Worm (Caenorhabditis elegans) whole organism, young adult: ENCODE measurements around the gene C16C8.10.
A peak's percentile ranks its signal among the peaks of the same experiment; 100 is the strongest.

Experiments
- B0019.2 ChIP-seq: fragments of 200-800 bp; sonication (Bioruptor generic); conservative IDR thresholded peaks from 2 replicates; pipeline ENCODE4 v1.3.6; 2022; ENCODE audit warnings: missing genetic modification reagents, missing genetic modification characterization, missing compliant biosample characterization
- B0035.1 ChIP-seq: sonication (generic microtip); optimal IDR thresholded peaks from 2 replicates; lab custom pipeline; 2016; ENCODE audit warnings: missing genetic modification characterization, mild to moderate bottlenecking, missing compliant biosample characterization, missing genotype, missing genetic modification reagents
- B0336.3 ChIP-seq: fragments of 200-800 bp; sonication (Bioruptor generic); IDR thresholded peaks from 2 replicates; pipeline ENCODE4 v1.3.6; 2022; ENCODE audit warnings: missing genetic modification characterization, missing compliant biosample characterization
- C06A6.2 ChIP-seq: fragments of 200-800 bp; sonication (Bioruptor generic); conservative IDR thresholded peaks from 2 replicates; pipeline ENCODE4 v1.3.6; 2022; ENCODE audit warnings: missing genetic modification characterization, missing compliant biosample characterization
- C17E4.6 ChIP-seq: fragments of 200-800 bp; sonication (Bioruptor generic); IDR thresholded peaks from 2 replicates; pipeline ENCODE4 v1.3.6; 2022; ENCODE audit warnings: missing genetic modification reagents, missing genetic modification characterization, missing compliant biosample characterization
- D2030.7 ChIP-seq: fragments of 200-800 bp; sonication (Bioruptor generic); IDR thresholded peaks from 2 replicates; pipeline ENCODE4 v1.3.6; 2022; ENCODE audit warnings: missing genetic modification reagents, missing genetic modification characterization, missing compliant biosample characterization
- Y53F4B.3 ChIP-seq: fragments of 200-800 bp; sonication (Bioruptor generic); IDR thresholded peaks from 2 replicates; pipeline ENCODE4 v1.3.6; 2022; ENCODE audit warnings: missing genetic modification reagents, missing genetic modification characterization, missing compliant biosample characterization
- Y79H2A.3 ChIP-seq: fragments of 200-800 bp; sonication (Bioruptor generic); conservative IDR thresholded peaks from 2 replicates; pipeline ENCODE4 v1.3.6; 2022; ENCODE audit warnings: missing genetic modification reagents, missing genetic modification characterization, missing compliant biosample characterization
- ama-1 ChIP-seq, 3 experiments: fragments of 150-350 bp in 1 of 3; sonication (generic microtip) in 2 of 3; optimal IDR thresholded peaks; 2 replicates each; lab custom pipeline; 2014 to 2018; ENCODE audit warnings: missing biosample characterization in 2 of 3, missing genetic modification characterization in 2 of 3, missing genetic modification reagents in 2 of 3
- aptf-2 ChIP-seq: fragments of 200-800 bp; sonication (Bioruptor generic); conservative IDR thresholded peaks from 2 replicates; pipeline ENCODE4 v1.3.6; 2022; ENCODE audit warnings: missing genetic modification reagents, missing genetic modification characterization, missing compliant biosample characterization
- aptf-3 ChIP-seq: fragments of 200-800 bp; sonication (Bioruptor generic); IDR thresholded peaks from 2 replicates; pipeline ENCODE4 v1.3.6; 2022; ENCODE audit warnings: missing genetic modification characterization, missing compliant biosample characterization
- atf-7 ChIP-seq: sonication (generic microtip); optimal IDR thresholded peaks from 2 replicates; lab custom pipeline; 2017; ENCODE audit warnings: mild to moderate bottlenecking, missing genetic modification characterization, missing compliant biosample characterization
- ccch-3 ChIP-seq: fragments of 200-800 bp; sonication (Bioruptor generic); optimal IDR thresholded peaks from 2 replicates; lab custom pipeline; 2018; ENCODE audit warnings: mild to moderate bottlenecking, missing genetic modification characterization, missing compliant biosample characterization
- cebp-1 ChIP-seq, 2 experiments: fragments of 200-800 bp in 1 of 2; sonication (Bioruptor generic) in 1 of 2; sonication (generic microtip) in 1 of 2; IDR thresholded peaks in 1 of 2; optimal IDR thresholded peaks in 1 of 2; 2 replicates each; pipeline versions ENCODE4 v1.3.6 to Lab custom; 2017 to 2022; ENCODE audit warnings: missing compliant biosample characterization in 2 of 2, missing genetic modification characterization in 2 of 2, mild to moderate bottlenecking in 1 of 2, missing genetic modification reagents in 1 of 2, moderate library complexity in 1 of 2
- ceh-40 ChIP-seq: fragments of 200-800 bp; sonication (Bioruptor generic); IDR thresholded peaks from 2 replicates; pipeline ENCODE4 v1.3.6; 2022; ENCODE audit warnings: missing genetic modification characterization, missing compliant biosample characterization
- ceh-91 ChIP-seq: fragments of 200-800 bp; sonication (Bioruptor generic); IDR thresholded peaks from 2 replicates; pipeline ENCODE4 v1.3.6; 2022; ENCODE audit warnings: missing genetic modification reagents, missing genetic modification characterization, missing compliant biosample characterization
- die-1 ChIP-seq: sonication (generic microtip); optimal IDR thresholded peaks from 2 replicates; lab custom pipeline; 2016; ENCODE audit warnings: missing genotype, mild to moderate bottlenecking, missing genetic modification characterization, missing compliant biosample characterization
- dox-1 ChIP-seq: fragments of 200-800 bp; sonication (Bioruptor generic); IDR thresholded peaks from 2 replicates; pipeline ENCODE4 v1.3.6; 2022; ENCODE audit warnings: missing genetic modification reagents, missing genetic modification characterization, missing compliant biosample characterization
- dpff-1 ChIP-seq: sonication (generic microtip); optimal IDR thresholded peaks from 2 replicates; lab custom pipeline; 2017; ENCODE audit warnings: mild to moderate bottlenecking, missing genetic modification characterization, missing compliant biosample characterization
- egl-44 ChIP-seq: fragments of 200-800 bp; sonication (Bioruptor generic); IDR thresholded peaks from 2 replicates; pipeline ENCODE4 v1.3.6; 2022; ENCODE audit warnings: missing genetic modification reagents, missing genetic modification characterization, missing compliant biosample characterization
- egrh-3 ChIP-seq: fragments of 200-800 bp; sonication (Bioruptor generic); IDR thresholded peaks from 2 replicates; pipeline ENCODE4 v1.3.6; 2022; ENCODE audit warnings: missing genetic modification reagents, missing genetic modification characterization, missing compliant biosample characterization
- him-1 ChIP-seq: sonication (generic microtip); optimal IDR thresholded peaks from 2 replicates; lab custom pipeline; 2016; ENCODE audit warnings: missing genotype, missing genetic modification reagents, missing genetic modification characterization, missing compliant biosample characterization
- hmg-20 ChIP-seq: fragments of 200-800 bp; sonication (Bioruptor generic); IDR thresholded peaks from 2 replicates; pipeline ENCODE4 v1.3.6; 2022; ENCODE audit warnings: missing genetic modification reagents, missing genetic modification characterization, missing compliant biosample characterization
- hsf-1 ChIP-seq: fragments of 200-800 bp; sonication (Bioruptor generic); IDR thresholded peaks from 2 replicates; pipeline ENCODE4 v1.3.6; 2022; ENCODE audit warnings: missing genetic modification reagents, missing genetic modification characterization, missing compliant biosample characterization
- lag-1 ChIP-seq: fragments of 200-800 bp; sonication (Bioruptor generic); IDR thresholded peaks from 2 replicates; pipeline ENCODE4 v1.3.6; 2022; ENCODE audit warnings: missing genetic modification reagents, missing genetic modification characterization, missing compliant biosample characterization
- let-526 ChIP-seq: fragments of 200-800 bp; sonication (Bioruptor generic); IDR thresholded peaks from 2 replicates; pipeline ENCODE4 v1.3.6; 2022; ENCODE audit warnings: missing genetic modification reagents, missing genetic modification characterization, missing compliant biosample characterization
- let-607 ChIP-seq, 2 experiments: fragments of 200-800 bp in 1 of 2; sonication (Bioruptor generic) in 1 of 2; sonication (generic microtip) in 1 of 2; optimal IDR thresholded peaks; 2 replicates each; lab custom pipeline; 2016 to 2018; ENCODE audit warnings: mild to moderate bottlenecking in 2 of 2, missing compliant biosample characterization in 2 of 2, missing genetic modification characterization in 2 of 2, moderate library complexity in 2 of 2, missing genotype in 1 of 2
- lin-26 ChIP-seq: fragments of 200-800 bp; sonication (Bioruptor generic); IDR thresholded peaks from 2 replicates; pipeline ENCODE4 v1.3.6; 2022; ENCODE audit warnings: missing genetic modification reagents, missing genetic modification characterization, missing compliant biosample characterization
- madf-10 ChIP-seq: sonication (generic microtip); optimal IDR thresholded peaks from 2 replicates; lab custom pipeline; 2016; ENCODE audit warnings: mild to moderate bottlenecking, missing genetic modification characterization, missing compliant biosample characterization
- mcd-1 ChIP-seq: fragments of 200-800 bp; sonication (Bioruptor generic); IDR thresholded peaks from 2 replicates; pipeline ENCODE4 v1.3.6; 2022; ENCODE audit warnings: missing genetic modification reagents, missing genetic modification characterization, missing compliant biosample characterization
- mes-4 ChIP-seq: sonication (generic microtip); optimal IDR thresholded peaks from 2 replicates; lab custom pipeline; 2016; ENCODE audit warnings: missing genotype, missing genetic modification characterization, missing compliant biosample characterization
- nhr-179 ChIP-seq: sonication (generic microtip); optimal IDR thresholded peaks from 2 replicates; lab custom pipeline; 2016; ENCODE audit warnings: mild to moderate bottlenecking, missing genetic modification characterization, missing compliant biosample characterization
- nhr-80 ChIP-seq: sonication (generic microtip); optimal IDR thresholded peaks from 2 replicates; lab custom pipeline; 2016; ENCODE audit warnings: missing genetic modification characterization, missing compliant biosample characterization
- pha-4 ChIP-seq: fragments of 150-350 bp; sonication (generic microtip); optimal IDR thresholded peaks from 2 replicates; lab custom pipeline; 2014; ENCODE audit warnings: missing biosample characterization, missing genetic modification reagents, missing genetic modification characterization
- rec-8 ChIP-seq, 2 experiments: sonication (generic microtip); optimal IDR thresholded peaks; 2 replicates each; lab custom pipeline; 2016; ENCODE audit warnings: mild to moderate bottlenecking in 2 of 2, missing genetic modification characterization in 2 of 2, missing genetic modification reagents in 2 of 2, missing genotype in 2 of 2, missing biosample characterization in 1 of 2, missing compliant biosample characterization in 1 of 2, moderate library complexity in 1 of 2
- repo-1 ChIP-seq: sonication (generic microtip); optimal IDR thresholded peaks from 2 replicates; lab custom pipeline; 2017; ENCODE audit warnings: mild to moderate bottlenecking, missing genetic modification characterization, missing compliant biosample characterization
- rpc-1 ChIP-seq, 2 experiments: fragments of 150-350 bp in 1 of 2; sonication (generic microtip) in 1 of 2; optimal IDR thresholded peaks; 2 replicates each; lab custom pipeline; 2014 to 2018; ENCODE audit warnings: missing biosample characterization in 1 of 2, missing genetic modification characterization in 1 of 2, missing genetic modification reagents in 1 of 2, missing genotype in 1 of 2
- snpc-1.3 ChIP-seq: sonication (generic microtip); optimal IDR thresholded peaks from 2 replicates; lab custom pipeline; 2017; ENCODE audit warnings: missing genetic modification characterization, mild to moderate bottlenecking, missing compliant biosample characterization, antibody characterized with exemption, moderate library complexity, missing genotype, missing genetic modification reagents; ENCODE audit not compliant: insufficient read depth
- snpc-3.4 ChIP-seq: sonication (generic microtip); optimal IDR thresholded peaks from 2 replicates; lab custom pipeline; 2017; ENCODE audit warnings: missing genetic modification characterization, mild to moderate bottlenecking, missing compliant biosample characterization, antibody characterized with exemption, moderate library complexity, missing genotype, missing genetic modification reagents
- sptf-2 ChIP-seq: fragments of 200-800 bp; sonication (Bioruptor generic); optimal IDR thresholded peaks from 2 replicates; lab custom pipeline; 2018; ENCODE audit warnings: mild to moderate bottlenecking, missing genetic modification characterization, missing compliant biosample characterization
- xnd-1 ChIP-seq: sonication (generic microtip); optimal IDR thresholded peaks from 2 replicates; lab custom pipeline; 2016; ENCODE audit warnings: missing genotype, missing genetic modification reagents, missing genetic modification characterization, missing compliant biosample characterization
- ztf-18 ChIP-seq: sonication (generic microtip); optimal IDR thresholded peaks from 2 replicates; lab custom pipeline; 2016; ENCODE audit warnings: missing genotype, mild to moderate bottlenecking, missing genetic modification characterization, missing compliant biosample characterization

C16C8.10 gene

DNA sequence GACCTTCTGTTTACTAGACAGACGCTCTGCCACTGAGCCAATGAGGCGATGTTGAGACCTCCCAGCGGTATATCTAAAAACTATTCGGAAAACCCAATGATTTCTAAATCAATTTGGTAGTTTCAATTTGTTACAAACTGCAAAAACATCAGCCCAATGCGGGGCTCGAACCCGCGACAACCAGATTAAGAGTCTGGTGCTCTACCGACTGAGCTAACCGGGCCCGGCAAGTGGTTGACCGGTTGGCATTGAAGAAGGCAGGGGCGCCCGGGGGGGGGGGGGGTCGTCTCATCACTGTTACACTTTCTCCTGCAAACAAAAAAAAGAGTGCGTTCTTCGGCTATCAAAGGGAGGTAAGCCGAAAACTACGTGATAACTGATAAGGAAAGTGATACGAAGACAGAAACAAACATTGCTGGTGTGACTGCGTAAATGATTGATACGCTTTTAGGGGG is 25.2 kb downstream of the C16C8.10 start (continued):
- TF ChIP-seq B0035.1 (tag; lab: Kevin White, UChicago) (peak; percentile 27), C17E4.6 (GFP tag; lab: Robert Waterston, UW) (peak; percentile 77), mcd-1 (peak; percentile 80), nhr-80 (tag; lab: Kevin White, UChicago) (peak; percentile 79), egl-44 (GFP tag; lab: Robert Waterston, UW) (peak; percentile 81; the same call in 1 of the 2 replicates), Y79H2A.3 (GFP tag; lab: Robert Waterston, UW) (no peak), lag-1 (GFP tag; lab: Robert Waterston, UW) (no peak), dox-1 (peak; percentile 92), xnd-1 (tag; lab: Kevin White, UChicago) (peak; percentile 10), pha-4 (tag; lab: Kevin White, UChicago) (no peak), hmg-20 (GFP tag; lab: Robert Waterston, UW) (peak; percentile 63; the same call in 1 of the 2 replicates), C06A6.2 (GFP tag; lab: Robert Waterston, UW) (peak; percentile 30; the same call in 1 of the 2 replicates), B0019.2 (GFP tag; lab: Robert Waterston, UW) (peak; percentile 49; the same call in 1 of the 2 replicates), mes-4 (peak; percentile 40), ztf-18 (tag; lab: Kevin White, UChicago) (peak; percentile 66), ccch-3 (GFP tag; lab: Kevin White, UChicago) (no peak), hsf-1 (GFP tag; lab: Robert Waterston, UW) (no peak), dpff-1 (no peak), D2030.7 (GFP tag; lab: Robert Waterston, UW) (peak; percentile 86), B0336.3 (GFP tag; lab: Robert Waterston, UW) (peak; percentile 84; the same call in 1 of the 2 replicates), atf-7 (tag; lab: Kevin White, UChicago) (peak; percentile 75), ceh-91 (GFP tag; lab: Robert Waterston, UW) (0 out of 2 replicates have a peak, but pooled peaks have one; percentile 21), snpc-1.3 (tag; lab: Kevin White, UChicago) (peak; percentile 52), aptf-2 (peak; percentile 43; the same call in 1 of the 2 replicates), lin-26 (GFP tag; lab: Robert Waterston, UW) (peak; percentile 96), rpc-1 (optimal IDR thresholded peaks at IDR 0.05; lab: Kevin White, UChicago) (peak; percentile 90), rpc-1 (tag; optimal IDR thresholded peaks at IDR 0.05; lab: Kevin White, UChicago) (peak; percentile 87), aptf-3 (0 out of 2 replicates have a peak, but pooled peaks have one; percentile 37), nhr-179 (tag; lab: Kevin White, UChicago) (no peak), sptf-2 (GFP tag; lab: Kevin White, UChicago) (peak; percentile 73), die-1 (tag; lab: Kevin White, UChicago) (peak; percentile 80), snpc-3.4 (tag; lab: Kevin White, UChicago) (peak; percentile 11), cebp-1 (GFP tag; IDR thresholded peaks at IDR 0.05; lab: Robert Waterston, UW) (no peak), cebp-1 (tag; optimal IDR thresholded peaks at IDR 0.05; lab: Kevin White, UChicago) (peak; percentile 76), let-607 (tag; optimal IDR thresholded peaks at IDR 0.05; lab: Kevin White, UChicago) (peak; percentile 25 to 54), Y53F4B.3 (no peak), let-526 (GFP tag; lab: Robert Waterston, UW) (peak; percentile 40; the same call in 1 of the 2 replicates), him-1 (tag; lab: Kevin White, UChicago) (peak; percentile 93), repo-1 (tag; lab: Kevin White, UChicago) (peak; percentile 82), madf-10 (tag; lab: Kevin White, UChicago) (peak; percentile 55), egrh-3 (peak; percentile 92), ceh-40 (GFP tag; lab: Robert Waterston, UW) (peak; percentile 76; the same call in 1 of the 2 replicates), rec-8 (tag; optimal IDR thresholded peaks at IDR 0.05; lab: Kevin White, UChicago) (peak; percentile 74 to 82), ama-1 (optimal IDR thresholded peaks at IDR 0.05; lab: Kevin White, UChicago) (no peak), ama-1 (GFP tag; optimal IDR thresholded peaks at IDR 0.05; lab: Kevin White, UChicago) (peak in 1 of 2 experiments; percentile 65)
